Fruit fly (Drosophila melanogaster) whole organism, wandering third instar larva: ENCODE results near the gene CG11700.

ENCODE experiments used
- h ChIP-seq: fragments of 200-800 bp; sonication (Bioruptor generic); optimal IDR thresholded peaks from 3 replicates; lab custom pipeline; 2016; ENCODE audit warnings: missing biosample characterization, mild to moderate bottlenecking, missing genetic modification characterization
- usp ChIP-seq: fragments of >200 bp; optimal IDR thresholded peaks from 2 replicates; lab custom pipeline; 2017; ENCODE audit warnings: missing biosample characterization, missing genetic modification characterization

DNA sequence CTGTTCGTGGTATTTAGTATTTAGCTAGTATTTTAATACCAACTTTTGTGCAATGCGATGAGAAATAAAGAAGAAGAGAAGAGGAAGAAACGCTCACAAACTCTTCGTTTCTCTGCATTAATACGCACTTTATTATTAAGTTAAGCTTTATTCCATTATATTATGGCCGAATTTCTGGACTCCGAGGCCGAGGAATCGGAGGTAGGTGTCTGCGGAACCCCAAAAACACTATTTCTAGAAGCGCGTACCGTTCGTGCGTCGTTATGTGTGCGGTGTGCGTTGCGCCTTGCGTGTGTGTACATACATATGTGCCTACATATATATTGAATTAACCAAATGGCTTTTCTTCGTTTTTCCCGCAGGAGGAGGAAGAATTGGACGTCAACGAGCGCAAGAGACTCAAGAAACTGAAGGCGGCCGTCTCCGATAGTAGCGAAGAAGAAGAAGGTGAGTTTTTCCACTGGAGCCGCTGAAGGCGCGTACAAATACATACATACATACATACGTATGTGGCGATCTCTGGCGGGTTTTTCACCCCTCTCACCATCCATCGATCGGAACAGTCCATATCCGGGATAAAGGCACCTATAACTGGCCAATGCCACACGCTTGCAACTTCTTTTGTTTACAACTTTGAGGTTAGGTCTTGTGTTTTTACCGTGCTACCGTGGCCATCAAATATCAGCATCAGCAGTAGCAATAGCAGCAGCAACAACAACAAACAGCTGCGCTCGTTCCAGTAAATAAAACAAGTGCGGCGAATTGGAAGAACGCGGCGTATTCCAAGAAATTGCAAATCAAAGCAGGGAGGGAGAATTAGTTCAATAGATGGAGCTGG, 15.4 kb downstream of the CG11700 start, which contains the start of gene Spt6:
- TF ChIP-seq usp (GFP tag; lab: Kevin White, UChicago) (no peak), h (GFP tag; lab: Kevin White, UChicago) (no peak)
